Worm (Caenorhabditis elegans): ENCODE measurements around the gene Y6D1A.2.

The Y6D1A.2 gene

ce11 chrII:11819824-11820223 is at the start of gene Y6D1A.2:
TSS of gene Y6D1A.2 (minus strand) at chrII:11819924.
- TF ChIP-seq dao-5 (tag; optimal IDR thresholded peaks at IDR 0.05): no peak
- no peak for TF ChIP-seq him-1 (tag; optimal IDR thresholded peaks at IDR 0.05)
- no peak for TF ChIP-seq W03F9.2 (tag; optimal IDR thresholded peaks at IDR 0.05)

ce11 chrII:11868893-11869292 is 49.2 kb upstream of the Y6D1A.2 start:
- TF ChIP-seq W03F9.2 (tag; optimal IDR thresholded peaks at IDR 0.05): no peak

ce11 chrII:11868234-11868633 is 48.5 kb upstream of the Y6D1A.2 start, which contains the start of gene col-84:
TSS of gene col-84 (plus strand) at chrII:11868534.
- TF ChIP-seq him-1 (tag; optimal IDR thresholded peaks at IDR 0.05) (no peak), W03F9.2 (tag; optimal IDR thresholded peaks at IDR 0.05) (no peak), dao-5 (tag; optimal IDR thresholded peaks at IDR 0.05) (no peak)

- TF ChIP-seq W03F9.2 (tag; optimal IDR thresholded peaks at IDR 0.05) (no peak), him-1 (tag; optimal IDR thresholded peaks at IDR 0.05) (no peak), dao-5 (tag; optimal IDR thresholded peaks at IDR 0.05) (no peak)
These were observed 45.9 kb upstream of the Y6D1A.2 start, which contains the start of gene K12D12.4 for ce11 chrII:11865644-11866043. TSS of gene K12D12.4 (minus strand) at chrII:11865744.

- TF ChIP-seq W03F9.2 (tag; optimal IDR thresholded peaks at IDR 0.05) (peak; percentile 25), him-1 (tag; optimal IDR thresholded peaks at IDR 0.05) (no peak)
These were observed 40.9 kb upstream of the Y6D1A.2 start, which contains the start of gene K12D12.5 for ce11 chrII:11860623-11861079. TSS of gene K12D12.5 (plus strand) at chrII:11861029.

ce11 chrII:11859833-11860232 is 40.1 kb upstream of the Y6D1A.2 start:
- TF ChIP-seq him-1 (tag; optimal IDR thresholded peaks at IDR 0.05) (no peak), dao-5 (tag; optimal IDR thresholded peaks at IDR 0.05) (no peak), W03F9.2 (tag; optimal IDR thresholded peaks at IDR 0.05) (no peak)

- TF ChIP-seq him-1 (tag; optimal IDR thresholded peaks at IDR 0.05): no peak
- no peak for TF ChIP-seq dao-5 (tag; optimal IDR thresholded peaks at IDR 0.05)
- no peak for TF ChIP-seq W03F9.2 (tag; optimal IDR thresholded peaks at IDR 0.05)
These were observed 36.6 kb upstream of the Y6D1A.2 start, which contains the start of gene clh-1 for ce11 chrII:11856361-11856760. TSS of gene clh-1 (minus strand) at chrII:11856461.

ce11 chrII:11854749-11855148 is 35.0 kb upstream of the Y6D1A.2 start:
- TF ChIP-seq W03F9.2 (tag; optimal IDR thresholded peaks at IDR 0.05) (no peak), dao-5 (tag; optimal IDR thresholded peaks at IDR 0.05) (no peak), him-1 (tag; optimal IDR thresholded peaks at IDR 0.05) (no peak)

ce11 chrII:11853108-11853507 is 33.4 kb upstream of the Y6D1A.2 start:
- TF ChIP-seq dao-5 (tag; optimal IDR thresholded peaks at IDR 0.05) (no peak), W03F9.2 (tag; optimal IDR thresholded peaks at IDR 0.05) (no peak), him-1 (tag; optimal IDR thresholded peaks at IDR 0.05) (no peak)

- TF ChIP-seq W03F9.2 (tag; optimal IDR thresholded peaks at IDR 0.05) (no peak), dao-5 (tag; optimal IDR thresholded peaks at IDR 0.05) (no peak), him-1 (tag; optimal IDR thresholded peaks at IDR 0.05) (no peak)
These were observed 32.6 kb upstream of the Y6D1A.2 start for ce11 chrII:11852191-11852901.

ce11 chrII:11849572-11849971 is 29.8 kb upstream of the Y6D1A.2 start:
- TF ChIP-seq him-1 (tag; optimal IDR thresholded peaks at IDR 0.05) (no peak), dao-5 (tag; optimal IDR thresholded peaks at IDR 0.05) (no peak), W03F9.2 (tag; optimal IDR thresholded peaks at IDR 0.05) (no peak)

- no peak for TF ChIP-seq dao-5 (tag; optimal IDR thresholded peaks at IDR 0.05)
- TF ChIP-seq him-1 (tag; optimal IDR thresholded peaks at IDR 0.05): no peak
These were observed 26.2 kb upstream of the Y6D1A.2 start for ce11 chrII:11845954-11846353.

- no peak for TF ChIP-seq him-1 (tag; optimal IDR thresholded peaks at IDR 0.05)
- no peak for TF ChIP-seq W03F9.2 (tag; optimal IDR thresholded peaks at IDR 0.05)
- no peak for TF ChIP-seq dao-5 (tag; optimal IDR thresholded peaks at IDR 0.05)
These were observed 25.3 kb upstream of the Y6D1A.2 start for ce11 chrII:11844984-11845383.

ce11 chrII:11844072-11844471 is 24.3 kb upstream of the Y6D1A.2 start:
- TF ChIP-seq him-1 (tag; optimal IDR thresholded peaks at IDR 0.05) (no peak), W03F9.2 (tag; optimal IDR thresholded peaks at IDR 0.05) (no peak), dao-5 (tag; optimal IDR thresholded peaks at IDR 0.05) (no peak)

- TF ChIP-seq him-1 (tag; optimal IDR thresholded peaks at IDR 0.05) (no peak), dao-5 (tag; optimal IDR thresholded peaks at IDR 0.05) (no peak), W03F9.2 (tag; optimal IDR thresholded peaks at IDR 0.05) (no peak)
These were observed 23.7 kb upstream of the Y6D1A.2 start for ce11 chrII:11843441-11843840.
